Fruit fly (Drosophila melanogaster) ovary, adult (tissue): Measurements from ENCODE around the gene Sry-delta.

Experiments
- CG17801 ChIP-seq: fragments of 200-800 bp; optimal IDR thresholded peaks from 2 replicates; lab custom pipeline; 2019; ENCODE audit warnings: missing biosample characterization, mild to moderate bottlenecking, missing genetic modification characterization, moderate library complexity; ENCODE audit not compliant: partially characterized antibody

Sry-delta gene

DNA sequence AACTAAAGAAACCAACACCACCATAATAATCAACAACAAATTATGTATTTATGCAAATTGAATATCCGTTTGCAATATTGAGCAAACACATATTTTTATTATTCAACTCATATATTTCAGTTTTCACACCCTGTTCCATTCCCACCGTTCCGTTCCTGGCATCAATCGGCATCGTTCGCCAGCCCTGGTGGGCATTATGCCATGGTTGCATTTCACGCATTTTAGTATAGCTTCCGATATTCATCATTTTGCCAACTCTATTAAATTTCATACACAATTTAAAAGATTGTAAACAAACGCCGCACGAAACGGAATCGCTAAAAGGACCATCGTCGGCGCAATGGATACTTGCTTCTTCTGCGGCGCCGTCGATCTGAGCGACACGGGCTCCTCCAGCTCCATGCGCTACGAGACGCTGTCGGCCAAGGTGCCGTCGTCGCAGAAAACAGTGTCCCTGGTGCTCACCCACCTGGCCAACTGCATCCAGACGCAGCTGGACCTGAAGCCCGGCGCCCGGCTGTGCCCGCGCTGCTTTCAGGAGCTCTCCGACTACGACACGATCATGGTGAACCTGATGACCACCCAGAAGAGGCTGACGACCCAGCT is at the start of gene Sry-delta:
Sry-delta (plus strand) TSS at position 203 of the 606 bp plus-strand sequence.
- peak; percentile 68 for TF ChIP-seq CG17801 (GFP tag; lab: Kevin White, UChicago)

DNA sequence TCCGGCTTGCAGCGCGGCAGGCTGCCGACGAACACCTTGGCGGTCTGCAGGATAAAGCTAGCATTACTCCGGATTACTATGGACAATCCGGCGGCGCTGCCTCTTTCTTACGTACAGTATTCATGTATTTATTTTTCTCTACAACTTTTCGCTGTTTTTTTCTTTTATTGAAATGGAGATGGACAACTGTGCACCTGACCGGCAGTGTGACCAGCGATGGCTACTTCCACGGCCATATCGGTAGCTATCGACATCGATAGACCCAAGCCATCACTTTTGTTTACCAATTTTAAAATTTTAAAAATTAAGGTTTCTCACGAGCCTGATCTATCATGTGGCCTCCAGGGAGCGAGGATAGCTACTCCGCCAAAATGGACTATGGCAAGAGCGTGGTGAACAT is 48.1 kb upstream of the Sry-delta start, which contains the start of the genes CG7903 and Sas-6:
CG7903 (minus strand) TSS at position 197 of the 400 bp plus-strand sequence.
Sas-6 (plus strand) TSS at position 323 of the 400 bp plus-strand sequence.
- TF ChIP-seq CG17801 (GFP tag; lab: Kevin White, UChicago), result peak; percentile 1

DNA sequence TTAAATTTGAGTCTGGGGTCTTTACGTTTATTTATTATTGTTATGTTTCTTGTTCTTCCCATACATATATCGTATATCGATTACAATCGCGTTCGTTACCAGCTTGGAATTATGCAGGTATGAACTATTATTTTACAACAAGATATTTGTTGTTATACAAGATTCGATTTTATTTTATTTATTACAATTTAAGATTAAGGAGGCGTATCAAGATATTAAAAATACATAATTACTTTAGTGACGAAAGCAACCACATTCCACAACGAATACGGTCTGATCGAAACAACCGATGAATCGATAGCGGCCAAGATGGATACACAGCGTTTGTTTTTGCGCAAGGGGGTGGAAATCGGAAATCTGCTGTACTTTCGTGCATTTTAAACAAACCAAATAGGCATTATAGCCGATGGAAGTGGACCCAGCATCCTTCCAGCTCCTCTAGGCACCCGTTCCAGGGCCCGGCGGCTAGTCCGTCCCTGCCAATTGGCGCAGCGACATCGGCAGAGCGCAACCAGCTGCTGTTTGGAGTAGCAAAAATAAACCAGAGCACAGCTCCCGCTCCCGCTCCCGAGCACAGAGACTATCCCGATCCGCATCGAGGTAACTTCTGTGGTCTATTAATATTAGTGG is 45.4 kb upstream of the Sry-delta start, which contains the start of the genes CG15525 and CG11504:
CG15525 (minus strand) TSS at position 70 of the 630 bp plus-strand sequence.
CG11504 (plus strand) TSS at position 294 of the 630 bp plus-strand sequence.
- TF ChIP-seq CG17801 (GFP tag; lab: Kevin White, UChicago), result peak; percentile 36

DNA sequence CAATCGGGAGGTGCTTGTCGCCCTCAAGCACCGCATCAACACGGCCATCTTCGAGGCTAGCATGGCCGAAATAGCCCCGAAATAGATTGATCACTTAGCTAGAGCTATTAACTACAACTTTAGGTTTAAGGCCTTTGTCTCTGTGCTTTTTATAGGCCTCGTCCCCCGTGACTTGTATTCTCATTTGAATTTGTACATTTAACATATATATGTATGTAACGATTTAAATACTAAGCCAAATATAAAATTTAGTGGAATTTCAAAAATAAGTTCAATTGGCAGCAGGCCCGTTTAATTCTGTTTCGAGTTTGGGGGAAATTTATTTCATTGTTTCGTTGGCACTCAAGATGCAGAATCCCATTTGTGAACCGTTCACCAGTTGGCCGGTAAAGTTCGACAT is 43.6 kb upstream of the Sry-delta start, which contains the start of gene CG34298:
CG34298 (plus strand) TSS at position 301 of the 400 bp plus-strand sequence.
- TF ChIP-seq CG17801 (GFP tag; lab: Kevin White, UChicago), result no peak

DNA sequence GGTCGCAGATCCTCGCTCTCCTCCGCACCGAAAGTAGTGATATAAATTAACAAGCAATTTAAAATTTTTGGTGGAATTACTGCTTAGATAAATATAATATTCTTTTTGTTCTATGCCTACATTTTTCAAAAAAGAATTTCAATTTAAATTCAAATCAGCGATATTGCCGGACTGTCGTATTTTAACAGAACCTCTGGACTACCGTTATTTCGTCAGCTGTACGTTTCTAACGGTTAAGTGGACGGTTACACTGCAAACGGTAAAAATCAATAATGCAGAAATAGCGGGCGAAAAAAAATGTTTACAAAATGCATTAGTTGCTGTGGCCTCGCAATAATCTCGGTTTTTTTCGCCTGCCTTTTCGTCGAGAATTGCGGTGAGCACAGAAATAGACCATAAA is 42.9 kb upstream of the Sry-delta start, which contains the start of gene Tace:
Tace (plus strand) TSS at position 245 of the 400 bp plus-strand sequence.
- no peak for TF ChIP-seq CG17801 (GFP tag; lab: Kevin White, UChicago)

DNA sequence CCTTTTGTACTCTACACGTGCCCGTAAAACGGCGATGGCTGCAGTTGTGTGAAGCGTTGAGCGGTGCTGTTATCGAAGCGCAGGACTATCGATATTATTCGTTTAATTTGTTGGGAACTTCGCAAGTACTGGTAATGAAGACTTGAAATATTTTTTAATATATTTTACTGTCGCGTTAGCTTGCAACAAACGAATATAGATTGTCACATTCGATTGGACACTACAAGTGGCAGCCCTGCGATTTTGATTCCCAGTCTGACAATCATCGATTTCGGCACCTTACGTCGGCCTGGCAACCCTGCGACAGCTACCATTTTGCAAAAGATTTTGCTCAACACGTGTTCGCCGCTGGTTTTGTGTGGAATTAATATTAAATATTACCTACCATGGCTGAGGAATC is 38.5 kb upstream of the Sry-delta start, which contains the start of the genes Nlp and Nph:
Nlp (plus strand) TSS at position 138 of the 400 bp plus-strand sequence.
Nph (minus strand) TSS at position 214 of the 400 bp plus-strand sequence.
- peak; percentile 59 for TF ChIP-seq CG17801 (GFP tag; lab: Kevin White, UChicago)

DNA sequence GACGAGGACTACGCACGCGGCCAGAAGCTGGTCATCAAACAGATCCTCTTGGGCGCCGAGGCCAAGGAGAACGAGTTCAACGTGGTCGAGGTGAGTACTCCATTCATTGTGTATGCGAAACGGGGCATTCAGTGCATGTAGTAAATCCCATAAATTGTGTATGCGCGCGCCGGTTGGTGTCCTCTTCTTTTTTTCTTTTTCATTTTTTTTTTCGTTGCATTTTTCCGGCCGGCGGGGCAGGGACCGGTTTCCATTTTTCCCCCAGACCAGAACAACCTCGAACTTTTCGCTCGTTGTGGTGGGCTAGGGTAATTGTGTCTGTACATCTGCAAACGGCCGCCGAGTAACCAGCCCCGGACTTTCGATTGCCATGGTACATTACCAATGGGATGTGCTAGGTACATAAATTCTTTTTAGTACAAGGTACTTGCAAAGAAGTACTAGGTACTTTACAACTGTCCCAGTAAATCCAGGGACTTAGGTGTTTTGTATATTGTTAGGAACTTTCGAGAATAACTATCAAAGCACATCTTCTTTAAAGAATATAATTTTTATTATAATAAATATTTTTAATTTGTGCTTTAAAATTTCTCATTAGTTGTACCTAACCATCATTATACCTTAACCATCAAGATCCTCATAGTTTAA is 37.7 kb upstream of the Sry-delta start:
- TF ChIP-seq CG17801 (GFP tag; lab: Kevin White, UChicago), result no peak

DNA sequence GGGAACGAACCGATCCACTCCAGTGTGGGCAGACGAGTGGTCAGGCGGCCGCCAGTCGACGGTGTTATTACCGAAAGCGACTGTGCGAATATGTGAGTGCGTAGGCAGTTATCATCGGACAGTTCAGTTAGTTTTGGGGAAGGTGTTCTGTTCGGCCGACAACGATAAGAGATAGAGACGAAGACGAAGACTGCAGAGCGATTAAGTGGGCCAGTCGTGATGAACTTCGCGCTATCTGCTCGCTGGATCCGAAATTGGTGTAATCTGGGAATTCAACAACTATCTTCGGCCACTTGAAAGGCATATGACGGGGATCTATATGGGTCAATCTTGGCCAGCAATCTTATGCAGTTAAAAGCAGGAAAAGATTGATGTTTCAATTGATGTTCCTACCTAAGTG is 34.0 kb upstream of the Sry-delta start, which contains the start of gene CG7912:
CG7912 (minus strand) TSS at position 17 of the 400 bp plus-strand sequence.
- TF ChIP-seq CG17801 (GFP tag; lab: Kevin White, UChicago), result no peak

DNA sequence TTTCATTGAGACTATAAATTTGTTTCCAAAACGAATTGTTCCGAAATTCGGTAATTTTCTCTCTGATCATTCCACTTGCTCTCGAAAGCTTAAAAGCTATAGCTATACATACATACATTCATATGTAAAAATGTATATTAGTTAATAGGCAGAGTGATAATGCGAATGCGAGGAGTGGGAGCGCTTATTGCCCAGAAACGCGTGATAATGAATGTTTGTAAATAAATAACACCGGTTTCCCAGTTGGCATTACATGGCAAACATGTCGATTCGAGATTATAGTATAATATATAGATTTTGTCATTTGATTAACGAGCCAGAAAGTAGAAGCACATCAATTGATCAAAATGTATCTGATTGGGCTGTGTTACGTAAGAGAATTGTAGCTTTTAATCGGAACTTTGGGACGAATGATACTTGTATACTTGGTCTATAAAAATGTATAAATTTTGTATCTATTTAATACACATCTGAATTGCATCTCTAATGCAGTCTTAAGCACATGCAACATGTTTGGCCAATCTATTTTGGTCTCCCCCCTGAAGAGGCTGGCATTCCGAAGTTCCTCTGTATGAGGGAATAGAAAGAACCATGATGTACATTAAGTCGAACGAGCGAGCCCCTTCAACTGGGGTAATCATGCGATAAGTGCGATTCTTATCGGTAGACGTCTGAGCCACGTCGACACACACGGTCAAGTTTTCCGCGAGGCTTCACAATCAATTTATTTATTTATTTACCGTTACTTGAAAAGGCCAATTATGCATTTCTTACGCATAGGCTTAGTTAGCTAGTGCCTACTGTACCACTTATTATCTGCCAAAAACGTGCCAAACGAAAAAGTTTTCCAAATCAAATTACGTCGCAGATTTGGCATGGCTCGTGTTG is 30.3 kb upstream of the Sry-delta start:
- TF ChIP-seq CG17801 (GFP tag; lab: Kevin White, UChicago), result no peak

DNA sequence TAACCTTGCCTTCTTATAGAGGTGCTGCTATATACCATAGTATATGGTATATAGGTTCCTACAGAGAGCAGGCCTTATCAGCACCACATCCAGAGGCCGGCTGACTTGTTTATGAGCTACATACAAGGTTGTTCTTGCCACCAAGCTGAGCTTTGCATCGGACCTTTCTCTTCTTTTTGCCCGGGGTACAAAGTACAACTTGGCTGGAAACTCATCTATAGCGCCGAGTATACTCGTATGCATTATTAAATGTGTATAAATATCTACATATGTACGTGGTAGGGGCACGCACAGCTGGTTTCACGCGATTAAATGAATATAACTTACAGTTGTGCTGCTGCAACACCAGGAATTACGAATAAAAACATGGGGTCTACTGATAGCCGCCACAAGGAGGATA is 29.2 kb upstream of the Sry-delta start:
- TF ChIP-seq CG17801 (GFP tag; lab: Kevin White, UChicago), result no peak

DNA sequence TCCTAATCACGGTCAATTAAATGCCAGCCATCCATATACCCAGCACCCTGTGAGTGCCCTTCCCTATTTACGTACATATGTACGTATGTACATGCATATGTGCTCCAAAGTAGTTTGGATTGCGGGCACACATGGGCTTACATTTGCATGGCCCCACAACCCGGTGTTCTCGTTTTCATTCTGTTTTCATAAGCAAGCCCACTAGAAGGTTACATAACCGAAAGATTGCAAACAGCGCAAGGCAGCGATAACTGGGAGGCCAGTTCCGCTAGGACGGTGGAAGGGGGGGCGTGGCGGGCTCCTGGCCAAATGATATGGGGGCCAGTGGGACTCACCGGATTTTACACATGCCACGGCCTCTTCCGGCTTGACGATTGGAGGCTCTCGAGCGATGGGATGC is 28.7 kb upstream of the Sry-delta start:
- no peak for TF ChIP-seq CG17801 (GFP tag; lab: Kevin White, UChicago)

DNA sequence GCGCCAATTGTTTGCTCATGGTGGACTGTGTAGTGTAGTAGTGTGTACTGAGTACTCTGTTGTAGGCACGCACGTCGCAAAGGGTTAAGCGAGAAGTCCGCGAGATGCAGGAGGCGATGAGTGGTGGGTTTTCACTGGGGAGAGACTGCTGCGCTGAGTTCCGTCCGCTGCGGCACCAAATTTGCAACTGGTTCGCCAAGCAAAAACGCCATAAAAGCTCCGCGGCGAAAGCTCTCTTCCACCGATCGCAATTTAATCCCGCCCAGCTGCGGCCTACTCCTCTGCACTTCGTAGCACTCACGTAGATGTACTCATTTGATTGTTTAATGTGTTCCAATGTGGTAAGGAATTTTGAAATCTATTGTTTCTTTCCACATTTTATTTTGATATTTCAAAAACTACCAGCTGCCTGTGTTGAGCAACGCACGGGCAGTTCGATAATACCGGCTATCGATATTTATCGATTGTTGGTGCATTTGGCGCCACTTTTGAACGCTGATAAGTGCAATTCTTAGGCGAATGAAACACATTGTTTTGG is 28.1 kb upstream of the Sry-delta start, which contains the start of gene CG7920:
CG7920 (minus strand) TSS at position 308 of the 538 bp plus-strand sequence.
- peak; percentile 60 for TF ChIP-seq CG17801 (GFP tag; lab: Kevin White, UChicago)

DNA sequence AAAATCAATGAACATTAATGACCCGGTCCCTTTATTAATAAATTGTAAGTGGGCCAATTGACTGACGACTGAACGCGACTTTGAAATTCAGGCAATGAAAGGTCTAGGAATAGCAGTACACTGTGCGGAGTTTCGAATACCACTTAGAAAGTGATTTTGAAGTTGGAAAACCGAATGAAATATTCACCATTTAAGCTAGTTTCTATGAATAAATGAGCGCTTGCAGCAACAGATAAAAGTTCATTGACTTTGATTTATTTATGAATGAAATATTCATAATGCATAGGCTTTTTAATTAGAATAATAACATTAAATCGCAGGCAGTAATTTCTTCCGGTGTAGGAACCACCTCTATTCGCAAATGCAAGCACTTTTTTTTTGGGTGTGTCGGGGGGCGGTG is 22.1 kb upstream of the Sry-delta start:
- no peak for TF ChIP-seq CG17801 (GFP tag; lab: Kevin White, UChicago)
